Worm (Caenorhabditis elegans) whole organism, L1 larva: ENCODE data around the gene rfk-1.

Experiments used
- alr-1 ChIP-seq: fragments of 200-800 bp; sonication (Bioruptor generic); optimal IDR thresholded peaks from 2 replicates; lab custom pipeline; 2018; ENCODE audit warnings: borderline replicate concordance, mild to moderate bottlenecking, missing genetic modification characterization, missing compliant biosample characterization
- aly-2 ChIP-seq: fragments of 150-350 bp; optimal IDR thresholded peaks from 2 replicates; lab custom pipeline; 2014; ENCODE audit warnings: missing biosample characterization, missing genetic modification characterization
- ces-1 ChIP-seq: fragments of 150-350 bp; optimal IDR thresholded peaks from 2 replicates; lab custom pipeline; 2014; ENCODE audit warnings: missing biosample characterization, missing genetic modification reagents, missing genetic modification characterization
- efl-1 ChIP-seq, 4 experiments: fragments of 150-350 bp; optimal IDR thresholded peaks in 3 of 4; peaks in 1 of 4; 1 replicate in 1 of 4; 2 replicates in 3 of 4; lab custom pipeline; 2014; ENCODE audit warnings: missing biosample characterization in 2 of 4, missing genetic modification characterization in 2 of 4, missing genetic modification reagents in 2 of 4
- egl-13 ChIP-seq: sonication (generic microtip); optimal IDR thresholded peaks from 2 replicates; lab custom pipeline; 2016; ENCODE audit warnings: missing genotype, missing genetic modification reagents, missing genetic modification characterization, missing compliant biosample characterization
- egl-27 ChIP-seq, 2 experiments: fragments of 150-350 bp in 1 of 2; sonication (generic microtip); optimal IDR thresholded peaks; 3 replicates each; lab custom pipeline; 2017 to 2018; ENCODE audit warnings: missing biosample characterization in 2 of 2, missing genetic modification characterization in 2 of 2, missing genetic modification reagents in 2 of 2
- elt-2 ChIP-seq: sonication (generic microtip); optimal IDR thresholded peaks from 2 replicates; lab custom pipeline; 2016; ENCODE audit warnings: missing genetic modification characterization, mild to moderate bottlenecking, inconsistent platforms, missing compliant biosample characterization, missing genetic modification reagents
- elt-3 ChIP-seq, 6 experiments: fragments of 150-350 bp in 1 of 6; sonication (generic microtip); optimal IDR thresholded peaks; 2 replicates each; lab custom pipeline; 2017 to 2018; ENCODE audit warnings: missing biosample characterization in 6 of 6, missing genetic modification characterization in 6 of 6, inconsistent platforms in 1 of 6
- fos-1 ChIP-seq: fragments of 150-350 bp; optimal IDR thresholded peaks from 2 replicates; lab custom pipeline; 2014; ENCODE audit warnings: missing biosample characterization, missing genetic modification characterization
- hpl-2 ChIP-seq: fragments of 150-350 bp; optimal IDR thresholded peaks from 2 replicates; lab custom pipeline; 2014; ENCODE audit warnings: missing biosample characterization, missing genetic modification reagents, missing genetic modification characterization
- isw-1 ChIP-seq: fragments of 200-800 bp; sonication (Bioruptor generic); IDR thresholded peaks from 2 replicates; pipeline ENCODE4 v1.3.6; 2022; ENCODE audit warnings: missing genetic modification characterization, missing compliant biosample characterization
- lin-15B ChIP-seq: fragments of 150-350 bp; sonication (generic microtip); optimal IDR thresholded peaks from 3 replicates; lab custom pipeline; 2014; ENCODE audit warnings: missing biosample characterization, missing genetic modification characterization
- lin-39 ChIP-seq: fragments of 150-350 bp; optimal IDR thresholded peaks from 2 replicates; lab custom pipeline; 2014; ENCODE audit warnings: missing biosample characterization, missing genetic modification reagents, missing genetic modification characterization
- mab-9 ChIP-seq: fragments of 200-800 bp; sonication (Bioruptor generic); IDR thresholded peaks from 2 replicates; pipeline ENCODE4 v1.3.6; 2022; ENCODE audit warnings: missing genetic modification reagents, missing genetic modification characterization, missing compliant biosample characterization
- mef-2 ChIP-seq: fragments of 150-350 bp; optimal IDR thresholded peaks from 2 replicates; lab custom pipeline; 2014; ENCODE audit warnings: missing biosample characterization, missing genetic modification characterization
- nhr-12 ChIP-seq: sonication (generic microtip); optimal IDR thresholded peaks from 2 replicates; lab custom pipeline; 2017; ENCODE audit warnings: missing biosample characterization, missing genetic modification characterization
- nhr-19 ChIP-seq: fragments of 200-800 bp; sonication (Bioruptor generic); conservative IDR thresholded peaks from 2 replicates; pipeline ENCODE4 v1.3.6; 2022; ENCODE audit warnings: missing genetic modification characterization, missing compliant biosample characterization
- nhr-20 ChIP-seq: sonication (generic microtip); optimal IDR thresholded peaks from 2 replicates; lab custom pipeline; 2016; ENCODE audit warnings: mild to moderate bottlenecking, missing genetic modification characterization, missing compliant biosample characterization
- nhr-28 ChIP-seq: fragments of 150-350 bp; optimal IDR thresholded peaks from 2 replicates; lab custom pipeline; 2014; ENCODE audit warnings: missing biosample characterization, missing genetic modification characterization
- nhr-47 ChIP-seq: sonication (generic microtip); optimal IDR thresholded peaks from 2 replicates; lab custom pipeline; 2016; ENCODE audit warnings: mild to moderate bottlenecking, missing genetic modification characterization, moderate library complexity, missing compliant biosample characterization
- nhr-76 ChIP-seq: sonication (generic microtip); optimal IDR thresholded peaks from 2 replicates; lab custom pipeline; 2017; ENCODE audit warnings: missing biosample characterization, missing genetic modification characterization
- nhr-77 ChIP-seq: fragments of 150-350 bp; optimal IDR thresholded peaks from 2 replicates; lab custom pipeline; 2014; ENCODE audit warnings: missing biosample characterization, missing genetic modification characterization
- nhr-84 ChIP-seq: sonication (generic microtip); optimal IDR thresholded peaks from 2 replicates; lab custom pipeline; 2017; ENCODE audit warnings: missing biosample characterization, missing genetic modification characterization
- nhr-85 ChIP-seq: sonication (generic microtip); peaks from one replicate; lab custom pipeline; 2016; ENCODE audit warnings: missing genetic modification characterization, inconsistent platforms, missing compliant biosample characterization
- skn-1 ChIP-seq: fragments of 150-350 bp; optimal IDR thresholded peaks from 2 replicates; lab custom pipeline; 2014; ENCODE audit warnings: missing biosample characterization, missing genetic modification characterization
- sup-37 ChIP-seq: fragments of 200-800 bp; sonication (Bioruptor generic); optimal IDR thresholded peaks from 2 replicates; lab custom pipeline; 2018; ENCODE audit warnings: mild to moderate bottlenecking, missing genetic modification characterization, missing compliant biosample characterization
- swsn-7 ChIP-seq: sonication (generic microtip); optimal IDR thresholded peaks from 2 replicates; lab custom pipeline; 2016; ENCODE audit warnings: missing genetic modification characterization, missing compliant biosample characterization
- tbx-2 ChIP-seq: sonication (generic microtip); optimal IDR thresholded peaks from 2 replicates; lab custom pipeline; 2016; ENCODE audit warnings: missing genetic modification characterization, missing compliant biosample characterization
- unc-30 ChIP-seq: sonication (generic microtip); optimal IDR thresholded peaks from 2 replicates; lab custom pipeline; 2017; ENCODE audit warnings: missing biosample characterization, missing genetic modification characterization
- zag-1 ChIP-seq: fragments of 150-350 bp; optimal IDR thresholded peaks from 2 replicates; lab custom pipeline; 2014; ENCODE audit warnings: missing biosample characterization, missing genetic modification characterization
- zip-4 ChIP-seq: fragments of 200-800 bp; sonication (Bioruptor generic); optimal IDR thresholded peaks from 2 replicates; lab custom pipeline; 2018; ENCODE audit warnings: mild to moderate bottlenecking, missing genetic modification characterization, moderate library complexity, missing compliant biosample characterization
- ztf-11 ChIP-seq, 2 experiments: sonication (generic microtip); optimal IDR thresholded peaks; 2 replicates each; lab custom pipeline; 2016 to 2017; ENCODE audit warnings: missing genetic modification characterization in 2 of 2, missing biosample characterization in 1 of 2, missing compliant biosample characterization in 1 of 2
- ztf-4 ChIP-seq: fragments of 150-350 bp; optimal IDR thresholded peaks from 2 replicates; lab custom pipeline; 2014; ENCODE audit warnings: missing biosample characterization, missing genetic modification characterization

The rfk-1 gene

DNA sequence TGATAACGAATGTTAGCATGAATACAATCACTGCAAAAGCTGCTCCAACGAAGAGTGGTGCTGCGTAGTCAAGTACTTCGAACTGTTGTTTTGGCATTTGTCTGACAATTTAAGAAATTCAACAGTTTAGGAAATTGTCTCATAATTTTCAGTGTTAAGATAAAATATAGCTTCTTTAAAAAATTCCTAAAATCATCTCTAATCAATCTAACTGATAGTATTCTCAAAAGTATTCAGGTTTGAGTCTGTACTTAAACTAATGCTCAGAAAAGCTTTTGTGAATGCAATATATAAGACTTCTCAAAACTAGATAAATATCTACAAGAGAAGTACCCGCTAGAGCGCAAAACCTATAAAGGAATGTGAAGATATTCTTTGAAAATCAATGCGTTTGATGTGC, 14.4 kb downstream of the rfk-1 start, which contains the start of gene R10H10.4:
Gene R10H10.4, minus strand, starts transcription at position 101 of the 400 bp plus-strand sequence.
- no peak for TF ChIP-seq unc-30 (tag; lab: Kevin White, UChicago)
- no peak for TF ChIP-seq alr-1 (tag; lab: Kevin White, UChicago)
- no peak for TF ChIP-seq isw-1 (GFP tag; lab: Robert Waterston, UW)
- no peak for TF ChIP-seq ztf-11 (tag; optimal IDR thresholded peaks at IDR 0.05; lab: Kevin White, UChicago)
- no peak for TF ChIP-seq zag-1 (tag; lab: Kevin White, UChicago)
- no peak for TF ChIP-seq efl-1 (optimal IDR thresholded peaks at IDR 0.05; lab: Kevin White, UChicago)
- no peak for TF ChIP-seq efl-1 (GFP tag; optimal IDR thresholded peaks at IDR 0.05 in 1 of 2; lab: Kevin White, UChicago)
- TF ChIP-seq lin-39: no peak
- TF ChIP-seq nhr-20 (tag; lab: Kevin White, UChicago): no peak

ce11 chrIV:10391827-10392226, 17.4 kb downstream of the rfk-1 start, which contains the start of gene spe-26:
Gene spe-26, minus strand, starts transcription at chrIV:10391927.
- TF ChIP-seq mef-2 (tag; lab: Kevin White, UChicago) (no peak), sup-37 (GFP tag; lab: Kevin White, UChicago) (no peak), mab-9 (GFP tag; lab: Robert Waterston, UW) (no peak), nhr-19 (GFP tag; lab: Robert Waterston, UW) (no peak), swsn-7 (no peak), elt-3 (tag; optimal IDR thresholded peaks at IDR 0.05; lab: Kevin White, UChicago) (no peak), ces-1 (GFP tag; lab: Kevin White, UChicago) (no peak), hpl-2 (GFP tag; lab: Kevin White, UChicago) (no peak), skn-1 (tag; lab: Kevin White, UChicago) (no peak), nhr-77 (tag; lab: Kevin White, UChicago) (no peak), egl-27 (tag; optimal IDR thresholded peaks at IDR 0.05; lab: Kevin White, UChicago) (no peak), efl-1 (optimal IDR thresholded peaks at IDR 0.05; lab: Kevin White, UChicago) (no peak), efl-1 (GFP tag; optimal IDR thresholded peaks at IDR 0.05 in 1 of 2; lab: Kevin White, UChicago) (no peak), egl-13 (tag; lab: Kevin White, UChicago) (no peak), nhr-12 (tag; lab: Kevin White, UChicago) (no peak), nhr-76 (no peak), lin-15B (tag; lab: Kevin White, UChicago) (no peak), tbx-2 (tag; lab: Kevin White, UChicago) (no peak), nhr-84 (tag; lab: Kevin White, UChicago) (no peak)

- TF ChIP-seq zip-4 (GFP tag; lab: Kevin White, UChicago): no peak
- peak; percentile 43 for TF ChIP-seq elt-2 (tag; lab: Kevin White, UChicago)
- TF ChIP-seq, all 84 proteins: peak for 1
Measured at ce11 chrIV:10388263-10388662, 21.0 kb downstream of the rfk-1 start, which contains the start of gene R10H10.3. Gene R10H10.3, plus strand, starts transcription at chrIV:10388505.

- TF ChIP-seq ztf-4 (tag; lab: Kevin White, UChicago) (no peak), nhr-77 (tag; lab: Kevin White, UChicago) (no peak), egl-13 (tag; lab: Kevin White, UChicago) (no peak), nhr-85 (no peak), zag-1 (tag; lab: Kevin White, UChicago) (no peak), lin-39 (no peak), aly-2 (peak; percentile 27), nhr-47 (tag; lab: Kevin White, UChicago) (no peak)
Measured at ce11 chrIV:10387113-10387512, 22.2 kb downstream of the rfk-1 start, which contains the start of gene nfu-1. Gene nfu-1, plus strand, starts transcription at chrIV:10387413.

DNA sequence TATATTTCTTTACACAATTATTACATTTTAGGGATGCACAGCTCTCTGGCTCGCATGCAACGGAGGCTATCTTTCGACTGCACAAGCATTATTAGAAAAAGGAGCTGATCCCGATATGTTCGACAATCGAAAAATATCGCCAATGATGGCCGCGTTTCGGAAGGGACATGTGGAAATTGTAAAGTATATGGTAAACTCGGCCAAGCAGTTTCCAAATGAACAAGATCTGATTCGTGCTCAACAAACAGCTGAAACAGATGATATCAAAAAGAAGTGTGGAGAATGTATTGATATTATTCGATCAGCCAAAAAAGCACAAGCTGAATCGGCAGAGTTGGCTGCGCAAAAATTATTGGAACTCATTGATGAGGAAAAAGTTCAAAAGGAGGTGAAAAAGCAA, 26.4 kb downstream of the rfk-1 start:
- TF ChIP-seq nhr-28 (tag; lab: Kevin White, UChicago) (no peak), nhr-19 (GFP tag; lab: Robert Waterston, UW) (no peak), fos-1 (tag; lab: Kevin White, UChicago) (no peak), egl-27 (tag; optimal IDR thresholded peaks at IDR 0.05; lab: Kevin White, UChicago) (no peak), tbx-2 (tag; lab: Kevin White, UChicago) (no peak)
